Worm (Caenorhabditis elegans) whole organism, midembryonic: ENCODE measurements around the gene T08G5.3.

ENCODE experiments used
- cog-1 ChIP-seq: sonication (generic microtip); optimal IDR thresholded peaks from 2 replicates; lab custom pipeline; 2016; ENCODE audit warnings: missing genetic modification characterization, missing compliant biosample characterization
- flt-1 ChIP-seq: fragments of 200-800 bp; sonication (Bioruptor generic); IDR thresholded peaks from 2 replicates; pipeline ENCODE4 v1.3.6; 2022; ENCODE audit warnings: missing genetic modification characterization, missing compliant biosample characterization
- klf-2 ChIP-seq: fragments of 200-800 bp; sonication (Bioruptor generic); conservative IDR thresholded peaks from 2 replicates; pipeline ENCODE4 v1.3.6; 2022; ENCODE audit warnings: missing genetic modification reagents, missing genetic modification characterization, missing compliant biosample characterization
- med-1 ChIP-seq: sonication (generic microtip); optimal IDR thresholded peaks from 2 replicates; lab custom pipeline; 2017; ENCODE audit warnings: missing genetic modification characterization, mild to moderate bottlenecking, missing compliant biosample characterization, antibody characterized with exemption, missing genetic modification reagents; ENCODE audit not compliant: insufficient read depth
- tab-1 ChIP-seq: fragments of 200-800 bp; sonication (Bioruptor generic); IDR thresholded peaks from 2 replicates; pipeline ENCODE4 v1.3.6; 2022; ENCODE audit warnings: missing genetic modification characterization, missing compliant biosample characterization
- ztf-23 ChIP-seq: fragments of 200-800 bp; sonication (Bioruptor generic); IDR thresholded peaks from 2 replicates; pipeline ENCODE4 v1.3.6; 2022; ENCODE audit warnings: missing genetic modification reagents, missing genetic modification characterization, missing compliant biosample characterization
- ztf-29 ChIP-seq: fragments of 200-800 bp; sonication (Bioruptor generic); IDR thresholded peaks from 2 replicates; pipeline ENCODE4 v1.3.6; 2022; ENCODE audit warnings: missing genetic modification reagents, missing genetic modification characterization, missing compliant biosample characterization

DNA sequence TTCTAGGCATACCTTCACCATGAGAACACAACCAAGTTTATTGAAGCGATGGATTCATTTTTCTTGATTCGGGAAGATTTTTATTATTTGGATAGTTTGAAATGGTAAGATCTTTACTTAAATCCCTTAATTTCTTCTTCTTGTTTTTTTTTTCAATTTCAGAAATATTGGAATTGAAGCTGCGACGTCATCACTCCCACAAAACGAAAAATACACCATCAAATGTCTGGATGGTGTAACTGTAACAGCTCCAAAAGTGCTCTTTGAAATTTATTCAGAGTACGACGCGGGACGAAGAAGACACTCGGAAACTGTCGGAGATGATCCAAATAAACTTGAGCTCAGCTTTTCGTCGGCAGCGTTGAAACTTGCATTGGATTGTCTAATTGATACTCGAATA lies 37.1 kb upstream of the T08G5.3 start, which contains the start of gene D1086.21:
- TF ChIP-seq tab-1 (GFP tag; lab: Robert Waterston, UW), result no peak
- TF ChIP-seq flt-1 (GFP tag; lab: Robert Waterston, UW), result no peak
- TF ChIP-seq klf-2 (GFP tag; lab: Robert Waterston, UW), result no peak
- no peak for TF ChIP-seq ztf-23 (GFP tag; lab: Robert Waterston, UW)
- TF ChIP-seq ztf-29 (GFP tag; lab: Robert Waterston, UW), result no peak
- TF ChIP-seq med-1 (GFP tag; lab: Kevin White, UChicago), result no peak
- no peak for TF ChIP-seq cog-1 (tag; lab: Kevin White, UChicago)
